Fruit fly (Drosophila melanogaster) whole organism, wandering third instar larva: ENCODE data around the gene CG10343.

Source experiments
- CG32264 ChIP-seq: fragments of 200-800 bp; sonication (Bioruptor generic); optimal IDR thresholded peaks from 2 replicates; lab custom pipeline; 2016; ENCODE audit warnings: missing biosample characterization, missing genetic modification characterization
- CG9705 ChIP-seq: fragments of 200-800 bp; sonication (Bioruptor generic); optimal IDR thresholded peaks from 2 replicates; lab custom pipeline; 2018; ENCODE audit warnings: missing biosample characterization, mild to moderate bottlenecking, missing genetic modification characterization
- Dif ChIP-seq: fragments of 200-275, 200-300 bp; sonication (Bioruptor generic); optimal IDR thresholded peaks from 2 replicates; lab custom pipeline; 2018; ENCODE audit warnings: missing biosample characterization, missing genetic modification characterization; ENCODE audit not compliant: partially characterized antibody
- GATAd ChIP-seq: sonication (Bioruptor generic); optimal IDR thresholded peaks from 2 replicates; lab custom pipeline; 2016; ENCODE audit warnings: missing biosample characterization, missing genetic modification characterization
- Mio ChIP-seq: sonication (Bioruptor generic); optimal IDR thresholded peaks from 2 replicates; lab custom pipeline; 2016; ENCODE audit warnings: missing biosample characterization, missing genetic modification characterization
- Myc ChIP-seq: fragments of >200 bp; optimal IDR thresholded peaks from 2 replicates; lab custom pipeline; 2017
- N ChIP-seq: fragments of >200 bp; optimal IDR thresholded peaks from 2 replicates; lab custom pipeline; 2018; ENCODE audit warnings: missing biosample characterization, missing external identifiers, missing genetic modification characterization
- fru ChIP-seq: fragments of 200-800 bp; sonication (Bioruptor generic); optimal IDR thresholded peaks from 3 replicates; lab custom pipeline; 2016; ENCODE audit warnings: missing biosample characterization, mild to moderate bottlenecking, missing genetic modification characterization
- pan ChIP-seq: fragments of >200 bp; optimal IDR thresholded peaks from 2 replicates; lab custom pipeline; 2017

DNA sequence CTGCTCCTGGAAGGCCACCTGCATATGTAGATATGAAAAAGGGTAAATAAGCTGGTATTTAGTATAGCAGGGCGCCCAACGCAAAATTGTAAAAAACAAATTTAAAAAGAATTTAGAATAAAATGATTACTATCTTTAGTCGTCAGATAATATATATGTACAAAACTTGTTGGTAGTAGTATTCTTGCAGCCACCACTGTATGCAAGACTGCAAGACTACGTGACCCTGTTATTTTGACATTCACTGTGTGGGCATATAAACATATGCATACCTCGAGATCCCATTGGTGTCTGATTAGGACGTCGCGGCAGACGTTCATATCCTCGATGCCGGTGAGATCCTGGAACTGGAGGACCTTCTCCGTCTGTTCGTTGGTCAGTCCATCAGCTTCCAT is 4.6 kb downstream of the CG10343 start:
- no peak for TF ChIP-seq pan
- peak; percentile 10 for TF ChIP-seq CG32264
- TF ChIP-seq Mio (GFP tag; lab: Kevin White, UChicago) = no peak
- no peak for TF ChIP-seq GATAd (GFP tag; lab: Kevin White, UChicago)
- no peak for TF ChIP-seq Dif (GFP tag; lab: Kevin White, UChicago)
- no peak for TF ChIP-seq N
- peak; percentile 53 for TF ChIP-seq fru (GFP tag; lab: Kevin White, UChicago)
- no peak for TF ChIP-seq Myc
- TF ChIP-seq CG9705 = no peak
